ENCODE assay signal across 3 worm cellular contexts in the genomic region with DNA sequence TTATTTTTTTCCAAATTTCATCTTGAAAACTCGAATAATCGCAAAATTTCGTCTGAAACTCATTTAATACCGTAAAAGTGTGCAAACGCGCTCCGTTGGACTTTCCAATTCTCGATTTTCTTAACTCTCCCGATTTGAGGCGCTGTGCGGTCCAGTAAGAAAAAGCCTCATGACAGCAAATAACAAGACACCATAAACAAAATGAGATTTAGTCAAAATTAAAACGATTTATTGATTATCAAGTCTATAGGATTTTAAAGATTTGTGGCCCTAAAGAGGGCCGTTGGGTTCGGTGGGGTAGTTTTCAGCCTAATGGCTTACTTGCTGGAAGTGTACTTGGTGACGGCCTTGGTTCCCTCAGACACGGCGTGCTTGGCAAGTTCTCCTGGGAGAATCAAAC.
TF ChIP-seq lines count a peak whose summit lies in the region.

No protein-coding gene starts in this region.

TF ChIP-seq in whole organism, L4 larva, 104 proteins besides CTCF, POLR2A, EP300 and RAD21:
- TF ChIP-seq F26F4.8 (GFP tag; conservative IDR thresholded peaks at IDR 0.05; lab: Robert Waterston, UW) (0 out of 2 replicates have a peak, but pooled peaks have one; percentile 22), dmd-8 (GFP tag; IDR thresholded peaks at IDR 0.05; lab: Robert Waterston, UW) (peak; percentile 68; the same call in 1 of the 2 replicates), Y48G9A.11 (GFP tag; IDR thresholded peaks at IDR 0.05; lab: Robert Waterston, UW) (peak; percentile 55; the same call in 1 of the 2 replicates), arid-1 (GFP tag; conservative IDR thresholded peaks at IDR 0.05; lab: Robert Waterston, UW) (0 out of 2 replicates have a peak, but pooled peaks have one; percentile 9), snpc-1.2 (GFP tag; IDR thresholded peaks at IDR 0.05; lab: Robert Waterston, UW) (peak; percentile 68), Y105C5A.15 (GFP tag; IDR thresholded peaks at IDR 0.05; lab: Robert Waterston, UW) (peak; percentile 39; the same call in 1 of the 2 replicates), lin-38 (GFP tag; IDR thresholded peaks at IDR 0.05; lab: Robert Waterston, UW) (peak; percentile 85), vab-7 (GFP tag; IDR thresholded peaks at IDR 0.05; lab: Robert Waterston, UW) (0 out of 2 replicates have a peak, but pooled peaks have one; percentile 9), mdt-29 (GFP tag; IDR thresholded peaks at IDR 0.05; lab: Robert Waterston, UW) (peak; percentile 41; the same call in 1 of the 2 replicates)

TF ChIP-seq in whole organism, early embryonic, 17 proteins besides CTCF, POLR2A, EP300 and RAD21:
- TF ChIP-seq tbx-11 (GFP tag; IDR thresholded peaks at IDR 0.05; lab: Robert Waterston, UW) (peak; percentile 39; the same call in 1 of the 2 replicates), pes-1 (GFP tag; IDR thresholded peaks at IDR 0.05; lab: Robert Waterston, UW) (0 out of 2 replicates have a peak, but pooled peaks have one; percentile 27)
TF ChIP-seq in whole organism, early embryonic: peak in this region for 2; not testable (repeated sequence) for 15.

TF ChIP-seq in whole organism, young adult, 124 proteins besides CTCF, POLR2A, EP300 and RAD21:
- TF ChIP-seq hrde-1 (tag; optimal IDR thresholded peaks at IDR 0.05; lab: Kevin White, UChicago; ENCODE audit: borderline replicate concordance) (peak; percentile 10), F37B4.10 (GFP tag; IDR thresholded peaks at IDR 0.05; lab: Robert Waterston, UW) (0 out of 2 replicates have a peak, but pooled peaks have one; percentile 64), lsl-1 (GFP tag; optimal IDR thresholded peaks at IDR 0.05; lab: Kevin White, UChicago) (peak; percentile 8), madf-3 (GFP tag; IDR thresholded peaks at IDR 0.05; lab: Robert Waterston, UW) (0 out of 2 replicates have a peak, but pooled peaks have one; percentile 31), him-1 (tag; optimal IDR thresholded peaks at IDR 0.05; lab: Kevin White, UChicago) (peak; percentile 9), hmg-1.2 (GFP tag; IDR thresholded peaks at IDR 0.05; lab: Robert Waterston, UW) (peak; percentile 42; the same call in 1 of the 2 replicates), Y79H2A.3 (GFP tag; conservative IDR thresholded peaks at IDR 0.05; lab: Robert Waterston, UW) (peak; percentile 73; the same call in 1 of the 2 replicates), dox-1 (GFP tag; IDR thresholded peaks at IDR 0.05; lab: Robert Waterston, UW) (peak; percentile 90), F33H1.4 (GFP tag; IDR thresholded peaks at IDR 0.05; lab: Robert Waterston, UW) (peak; percentile 57), ceh-91 (GFP tag; IDR thresholded peaks at IDR 0.05; lab: Robert Waterston, UW) (peak; percentile 56; the same call in 1 of the 2 replicates), rcor-1 (GFP tag; IDR thresholded peaks at IDR 0.05; lab: Robert Waterston, UW) (peak; percentile 83), C17E4.6 (GFP tag; IDR thresholded peaks at IDR 0.05; lab: Robert Waterston, UW) (0 out of 2 replicates have a peak, but pooled peaks have one; percentile 48), madf-8 (GFP tag; conservative IDR thresholded peaks at IDR 0.05; lab: Robert Waterston, UW) (peak; percentile 44; the same call in 1 of the 2 replicates), ztf-25 (GFP tag; IDR thresholded peaks at IDR 0.05; lab: Robert Waterston, UW) (peak; percentile 74), madf-6 (GFP tag; IDR thresholded peaks at IDR 0.05; lab: Robert Waterston, UW) (peak; percentile 84), cebp-2 (GFP tag; IDR thresholded peaks at IDR 0.05; lab: Robert Waterston, UW) (0 out of 2 replicates have a peak, but pooled peaks have one; percentile 72), F49E8.2 (tag; optimal IDR thresholded peaks at IDR 0.05; lab: Kevin White, UChicago; ENCODE audit: insufficient read depth) (peak; percentile 17), mcd-1 (GFP tag; IDR thresholded peaks at IDR 0.05; lab: Robert Waterston, UW) (peak; percentile 73), egl-44 (GFP tag; IDR thresholded peaks at IDR 0.05; lab: Robert Waterston, UW) (0 out of 2 replicates have a peak, but pooled peaks have one; percentile 33), attf-6 (GFP tag; IDR thresholded peaks at IDR 0.05; lab: Robert Waterston, UW) (peak; percentile 85), nfyb-1 (GFP tag; IDR thresholded peaks at IDR 0.05; lab: Robert Waterston, UW) (0 out of 2 replicates have a peak, but pooled peaks have one; percentile 37), lin-26 (GFP tag; IDR thresholded peaks at IDR 0.05; lab: Robert Waterston, UW) (peak; percentile 89), D2030.7 (GFP tag; IDR thresholded peaks at IDR 0.05; lab: Robert Waterston, UW) (peak; percentile 74), F39B2.1 (GFP tag; IDR thresholded peaks at IDR 0.05; lab: Robert Waterston, UW) (peak; percentile 88; the same call in 1 of the 2 replicates), Y53G8AR.9 (GFP tag; conservative IDR thresholded peaks at IDR 0.05; lab: Robert Waterston, UW) (peak; percentile 72), Y53F4B.3 (GFP tag; IDR thresholded peaks at IDR 0.05; lab: Robert Waterston, UW) (peak; percentile 47; the same call in 1 of the 2 replicates), ekl-4 (GFP tag; IDR thresholded peaks at IDR 0.05; lab: Robert Waterston, UW) (peak; percentile 86), Y67H2A.10 (GFP tag; conservative IDR thresholded peaks at IDR 0.05; lab: Robert Waterston, UW) (0 out of 2 replicates have a peak, but pooled peaks have one; percentile 27), ztf-28 (GFP tag; IDR thresholded peaks at IDR 0.05; lab: Robert Waterston, UW) (0 out of 2 replicates have a peak, but pooled peaks have one; percentile 58), aptf-2 (GFP tag; conservative IDR thresholded peaks at IDR 0.05; lab: Robert Waterston, UW) (peak; percentile 69; the same call in 1 of the 2 replicates), attf-3 (GFP tag; conservative IDR thresholded peaks at IDR 0.05; lab: Robert Waterston, UW) (peak; percentile 39; the same call in 1 of the 2 replicates), pbrm-1 (GFP tag; IDR thresholded peaks at IDR 0.05; lab: Robert Waterston, UW) (peak; percentile 61; the same call in 1 of the 2 replicates), hsf-1 (GFP tag; IDR thresholded peaks at IDR 0.05; lab: Robert Waterston, UW) (peak; percentile 72), Y95B8A.8 (GFP tag; IDR thresholded peaks at IDR 0.05; lab: Robert Waterston, UW) (0 out of 2 replicates have a peak, but pooled peaks have one; percentile 58), ceh-100 (GFP tag; IDR thresholded peaks at IDR 0.05; lab: Robert Waterston, UW) (peak; percentile 72), tbp1 (GFP tag; optimal IDR thresholded peaks at IDR 0.05; lab: Kevin White, UChicago) (peak; percentile 7)
